Worm (Caenorhabditis elegans): ENCODE results near the gene lam-1.

DNA sequence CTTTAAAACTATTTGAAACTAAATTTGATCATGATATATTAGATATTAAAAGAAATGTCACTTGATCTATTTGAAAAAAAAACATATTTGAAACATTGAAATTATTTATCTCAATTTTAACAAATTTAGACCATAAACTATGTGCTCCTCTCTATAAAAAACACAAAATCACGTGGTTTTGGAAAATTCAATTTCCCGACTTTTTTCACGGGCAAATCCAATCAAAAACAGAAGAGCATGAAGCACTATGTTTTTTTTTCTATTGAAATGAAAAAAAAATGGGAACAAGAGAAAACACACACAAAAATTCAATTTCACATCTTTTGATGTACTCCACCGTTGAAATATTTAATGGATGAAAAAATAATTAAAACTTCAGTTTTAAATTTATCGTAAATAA, 33.9 kb upstream of the lam-1 start:
- TF ChIP-seq hmbx-1 (tag; optimal IDR thresholded peaks at IDR 0.05) (no peak), ama-1 (optimal IDR thresholded peaks at IDR 0.05) (no peak), ceh-36 (tag; optimal IDR thresholded peaks at IDR 0.05) (no peak), F13C5.2 (tag; optimal IDR thresholded peaks at IDR 0.05) (no peak), tbx-37 (GFP tag; conservative IDR thresholded peaks at IDR 0.05) (no peak), flt-1 (GFP tag; IDR thresholded peaks at IDR 0.05) (no peak), aly-1 (tag; optimal IDR thresholded peaks at IDR 0.05) (no peak), pes-1 (GFP tag; IDR thresholded peaks at IDR 0.05) (no peak), sea-1 (GFP tag; conservative IDR thresholded peaks at IDR 0.05) (no peak), tbx-11 (GFP tag; IDR thresholded peaks at IDR 0.05) (no peak), hnd-1 (tag; optimal IDR thresholded peaks at IDR 0.05) (no peak), tra-4 (tag; optimal IDR thresholded peaks at IDR 0.05) (no peak), hmg-4 (GFP tag; optimal IDR thresholded peaks at IDR 0.05) (no peak)
